Fruit fly (Drosophila melanogaster) Kc167 (cell line): ENCODE results near the gene CG43167.

ENCODE experiments used
- Myc ChIP-seq: fragments of >200 bp; optimal IDR thresholded peaks from 2 replicates; lab custom pipeline; 2017; ENCODE audit warnings: missing external identifiers
- Sin3A ChIP-seq: fragments of >200 bp; optimal IDR thresholded peaks from 2 replicates; lab custom pipeline; 2018; ENCODE audit warnings: missing external identifiers
- h ChIP-seq: fragments of >200 bp; optimal IDR thresholded peaks from 3 replicates; lab custom pipeline; 2018; ENCODE audit warnings: missing external identifiers
- insv ChIP-seq: fragments of >200 bp; optimal IDR thresholded peaks from 3 replicates; lab custom pipeline; 2018; ENCODE audit warnings: missing external identifiers
- psq ChIP-seq: fragments of >200 bp; optimal IDR thresholded peaks from 2 replicates; lab custom pipeline; 2017; ENCODE audit warnings: missing external identifiers
- ttk ChIP-seq: sonication (Bioruptor generic); optimal IDR thresholded peaks from 2 replicates; lab custom pipeline; 2017; ENCODE audit warnings: missing external identifiers

Gene CG43167

dm6 chr2L:11657110-11657509, at the start of gene CG43167:
Gene CG43167 (plus strand): TSS chr2L:11657410.
- TF ChIP-seq Sin3A, result no peak
- no peak for TF ChIP-seq h
- TF ChIP-seq ttk (lab: Kevin White, UChicago), result no peak
- no peak for TF ChIP-seq Myc (lab: Kevin White, UChicago)
- no peak for TF ChIP-seq insv (lab: Kevin White, UChicago)
- no peak for TF ChIP-seq psq (lab: Kevin White, UChicago)

- TF ChIP-seq h (no peak), psq (lab: Kevin White, UChicago) (no peak), Myc (lab: Kevin White, UChicago) (no peak), Sin3A (no peak), ttk (lab: Kevin White, UChicago) (no peak), insv (lab: Kevin White, UChicago) (no peak)
Measured at dm6 chr2L:11611672-11612071, 45.5 kb upstream of the CG43167 start, which contains the start of gene spag4. Gene spag4 (minus strand): TSS chr2L:11611772.

- no peak for TF ChIP-seq Myc (lab: Kevin White, UChicago)
- TF ChIP-seq h, result no peak
- TF ChIP-seq ttk (lab: Kevin White, UChicago), result no peak
- TF ChIP-seq insv (lab: Kevin White, UChicago), result no peak
- no peak for TF ChIP-seq psq (lab: Kevin White, UChicago)
- TF ChIP-seq Sin3A, result no peak
Measured at dm6 chr2L:11624190-11624589, 33.0 kb upstream of the CG43167 start.

DNA sequence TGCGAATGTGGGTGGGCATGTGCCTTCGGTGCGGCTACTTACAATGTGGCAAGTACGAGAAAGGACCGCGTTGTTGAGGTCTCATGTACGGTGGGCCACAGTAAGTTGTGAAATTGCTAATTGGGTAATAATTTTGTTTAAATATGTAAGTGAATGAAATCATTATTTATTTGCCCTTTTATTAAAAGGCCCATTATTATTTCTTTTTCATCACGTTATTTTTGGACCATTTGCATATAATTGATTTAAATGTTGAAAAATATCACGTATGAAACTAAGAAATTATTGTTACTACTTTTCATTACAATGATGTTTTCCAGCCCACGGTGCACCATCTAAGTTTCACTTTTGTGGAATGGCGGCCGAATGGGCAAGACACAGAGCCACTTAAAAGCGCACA, 28.9 kb upstream of the CG43167 start:
- TF ChIP-seq Sin3A, result no peak
- no peak for TF ChIP-seq h
- no peak for TF ChIP-seq Myc (lab: Kevin White, UChicago)
- no peak for TF ChIP-seq insv (lab: Kevin White, UChicago)
- TF ChIP-seq psq (lab: Kevin White, UChicago), result no peak
- no peak for TF ChIP-seq ttk (lab: Kevin White, UChicago)

dm6 chr2L:11648739-11649138, 8.5 kb upstream of the CG43167 start, which contains the start of gene CG6614:
Gene CG6614 (minus strand): TSS chr2L:11648839.
- no peak for TF ChIP-seq insv (lab: Kevin White, UChicago)
- no peak for TF ChIP-seq Sin3A
- no peak for TF ChIP-seq psq (lab: Kevin White, UChicago)
- TF ChIP-seq Myc (lab: Kevin White, UChicago), result no peak
- no peak for TF ChIP-seq ttk (lab: Kevin White, UChicago)
- TF ChIP-seq h, result no peak

dm6 chr2L:11651910-11652498, 5.2 kb upstream of the CG43167 start, which contains the start of the genes CG12307 and CG4983:
Gene CG12307 (minus strand): TSS chr2L:11652010.
Gene CG4983 (plus strand): TSS chr2L:11652448.
- TF ChIP-seq Sin3A (no peak), Myc (lab: Kevin White, UChicago) (no peak), h (no peak), psq (lab: Kevin White, UChicago) (no peak), insv (lab: Kevin White, UChicago) (no peak), ttk (lab: Kevin White, UChicago) (no peak)

- no peak for TF ChIP-seq ttk (lab: Kevin White, UChicago)
- no peak for TF ChIP-seq psq (lab: Kevin White, UChicago)
- no peak for TF ChIP-seq h
- TF ChIP-seq Sin3A, result no peak
- TF ChIP-seq insv (lab: Kevin White, UChicago), result no peak
- TF ChIP-seq Myc (lab: Kevin White, UChicago), result no peak
Measured at dm6 chr2L:11662959-11663358, 5.7 kb downstream of the CG43167 start, which contains the start of gene CG44477. Gene CG44477 (plus strand): TSS chr2L:11663259.

DNA sequence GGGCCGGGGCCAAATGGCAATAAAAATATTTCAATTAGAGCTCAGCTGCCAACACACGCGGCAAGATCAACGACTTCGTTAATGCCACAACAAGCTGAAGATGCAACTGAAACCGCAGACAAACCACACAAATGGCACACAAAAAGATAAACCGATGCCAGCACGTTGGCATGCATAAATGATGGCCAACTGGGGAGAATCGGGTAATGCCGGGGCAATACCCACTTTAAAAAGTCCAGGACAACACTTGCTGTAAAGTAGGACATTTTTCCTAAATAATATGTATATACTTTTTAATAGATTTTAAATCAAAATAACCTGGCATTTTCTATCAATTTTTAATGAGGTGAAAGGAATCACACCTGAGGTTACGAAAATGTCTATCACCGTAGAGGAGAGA, 37.3 kb downstream of the CG43167 start, which contains the start of gene CG4988:
CG4988 (plus strand) TSS at position 301 of the 400 bp plus-strand sequence.
- TF ChIP-seq psq (lab: Kevin White, UChicago), result no peak
- TF ChIP-seq insv (lab: Kevin White, UChicago), result no peak
- TF ChIP-seq Myc (lab: Kevin White, UChicago), result no peak
- no peak for TF ChIP-seq ttk (lab: Kevin White, UChicago)
- TF ChIP-seq h, result no peak
- no peak for TF ChIP-seq Sin3A

- TF ChIP-seq h (no peak), Myc (lab: Kevin White, UChicago) (no peak), insv (lab: Kevin White, UChicago) (no peak), Sin3A (no peak), ttk (lab: Kevin White, UChicago) (no peak), psq (lab: Kevin White, UChicago) (no peak)
Measured at dm6 chr2L:11701819-11702218, 44.6 kb downstream of the CG43167 start.
